Fruit fly (Drosophila melanogaster) whole organism, wandering third instar larva: ENCODE data around the gene CG31224.

Source experiments
- Abd-B ChIP-seq: fragments of >200 bp; optimal IDR thresholded peaks from 2 replicates; lab custom pipeline; 2017; ENCODE audit warnings: missing biosample characterization, missing genetic modification characterization
- CG32264 ChIP-seq: fragments of 200-800 bp; sonication (Bioruptor generic); optimal IDR thresholded peaks from 2 replicates; lab custom pipeline; 2016; ENCODE audit warnings: missing biosample characterization, missing genetic modification characterization
- CG9705 ChIP-seq: fragments of 200-800 bp; sonication (Bioruptor generic); optimal IDR thresholded peaks from 2 replicates; lab custom pipeline; 2018; ENCODE audit warnings: missing biosample characterization, mild to moderate bottlenecking, missing genetic modification characterization
- CrebA ChIP-seq: fragments of 200-800 bp; sonication (Bioruptor generic); optimal IDR thresholded peaks from 2 replicates; lab custom pipeline; 2016; ENCODE audit warnings: missing biosample characterization, mild to moderate bottlenecking, missing genetic modification characterization, borderline replicate concordance
- Dfd ChIP-seq: fragments of >200 bp; optimal IDR thresholded peaks from 2 replicates; lab custom pipeline; 2017; ENCODE audit warnings: missing biosample characterization, missing genetic modification characterization
- Dif ChIP-seq: fragments of 200-275, 200-300 bp; sonication (Bioruptor generic); optimal IDR thresholded peaks from 2 replicates; lab custom pipeline; 2018; ENCODE audit warnings: missing biosample characterization, missing genetic modification characterization; ENCODE audit not compliant: partially characterized antibody
- GATAd ChIP-seq: sonication (Bioruptor generic); optimal IDR thresholded peaks from 2 replicates; lab custom pipeline; 2016; ENCODE audit warnings: missing biosample characterization, missing genetic modification characterization
- HLH106 ChIP-seq: fragments of 200-800 bp; optimal IDR thresholded peaks from 3 replicates; lab custom pipeline; 2019; ENCODE audit warnings: missing biosample characterization, mild to moderate bottlenecking, missing genetic modification characterization, moderate library complexity
- Hnf4 ChIP-seq: fragments of 200-800 bp; sonication (Bioruptor generic); optimal IDR thresholded peaks from 2 replicates; lab custom pipeline; 2016; ENCODE audit warnings: missing biosample characterization, mild to moderate bottlenecking, missing genetic modification characterization
- Hr78 ChIP-seq: fragments of >200 bp; optimal IDR thresholded peaks from 2 replicates; lab custom pipeline; 2017; ENCODE audit warnings: missing biosample characterization, missing genetic modification characterization
- Hr83 ChIP-seq: fragments of 200-300 bp; sonication (Bioruptor generic); optimal IDR thresholded peaks from 2 replicates; lab custom pipeline; 2016; ENCODE audit warnings: missing biosample characterization, mild to moderate bottlenecking, missing genetic modification characterization, moderate library complexity; ENCODE audit not compliant: poor library complexity, severe bottlenecking
- Jra ChIP-seq: sonication (Bioruptor generic); optimal IDR thresholded peaks from 2 replicates; lab custom pipeline; 2016; ENCODE audit warnings: missing biosample characterization, missing genetic modification characterization
- Mio ChIP-seq: sonication (Bioruptor generic); optimal IDR thresholded peaks from 2 replicates; lab custom pipeline; 2016; ENCODE audit warnings: missing biosample characterization, missing genetic modification characterization
- Myc ChIP-seq: fragments of >200 bp; optimal IDR thresholded peaks from 2 replicates; lab custom pipeline; 2017
- N ChIP-seq: fragments of >200 bp; optimal IDR thresholded peaks from 2 replicates; lab custom pipeline; 2018; ENCODE audit warnings: missing biosample characterization, missing external identifiers, missing genetic modification characterization
- OdsH ChIP-seq: fragments of 200-800 bp; sonication (Bioruptor generic); optimal IDR thresholded peaks from 2 replicates; lab custom pipeline; 2016; ENCODE audit warnings: missing biosample characterization, mild to moderate bottlenecking, missing genetic modification characterization
- Rel ChIP-seq, 2 experiments: fragments of 200-800 bp; sonication (Bioruptor generic) in 1 of 2; optimal IDR thresholded peaks; 2 replicates in 1 of 2; 3 replicates in 1 of 2; lab custom pipeline; 2016 to 2019; ENCODE audit warnings: mild to moderate bottlenecking in 2 of 2, missing biosample characterization in 2 of 2, missing genetic modification characterization in 2 of 2, moderate library complexity in 1 of 2
- Sp1 ChIP-seq: fragments of 200-800 bp; sonication (Bioruptor generic); optimal IDR thresholded peaks from 3 replicates; lab custom pipeline; 2019; ENCODE audit warnings: missing biosample characterization, mild to moderate bottlenecking, missing genetic modification characterization, moderate library complexity
- Vsx2 ChIP-seq: fragments of 200-300, 225-300 bp; sonication (Bioruptor generic); optimal IDR thresholded peaks from 2 replicates; lab custom pipeline; 2018; ENCODE audit warnings: missing biosample characterization, missing genetic modification characterization; ENCODE audit not compliant: partially characterized antibody
- br ChIP-seq: fragments of 200-800 bp; sonication (Bioruptor generic); optimal IDR thresholded peaks from 2 replicates; lab custom pipeline; 2016; ENCODE audit warnings: missing biosample characterization, missing genetic modification characterization
- brk ChIP-seq: fragments of 200-800 bp; sonication (Bioruptor generic); optimal IDR thresholded peaks from 2 replicates; lab custom pipeline; 2016; ENCODE audit warnings: missing biosample characterization, mild to moderate bottlenecking, missing genetic modification characterization
- dl ChIP-seq, 2 experiments: fragments of 175-275, 200-275 bp in 1 of 2; fragments of 200-275 bp in 1 of 2; sonication (Bioruptor generic); optimal IDR thresholded peaks; lab custom pipeline; 2018; ENCODE audit warnings: mild to moderate bottlenecking in 2 of 2, missing biosample characterization in 2 of 2, missing genetic modification characterization in 2 of 2, moderate library complexity in 2 of 2; ENCODE audit not compliant: partially characterized antibody in 2 of 2, insufficient read depth in 1 of 2
- dmrt93B ChIP-seq: fragments of 200-800 bp; sonication (Bioruptor generic); optimal IDR thresholded peaks from 2 replicates; lab custom pipeline; 2018; ENCODE audit warnings: missing biosample characterization, mild to moderate bottlenecking, missing genetic modification characterization
- dsf ChIP-seq: sonication (Bioruptor generic); optimal IDR thresholded peaks from 2 replicates; lab custom pipeline; 2016; ENCODE audit warnings: missing biosample characterization, missing genetic modification characterization, borderline replicate concordance
- ey ChIP-seq: fragments of 200-800 bp; sonication (Bioruptor generic); optimal IDR thresholded peaks from 2 replicates; lab custom pipeline; 2016; ENCODE audit warnings: missing biosample characterization, missing genetic modification characterization
- foxo ChIP-seq, 2 experiments: fragments of 200-800 bp; sonication (Bioruptor generic); optimal IDR thresholded peaks; 2 replicates in 1 of 2; 3 replicates in 1 of 2; lab custom pipeline; 2016 to 2017; ENCODE audit warnings: missing biosample characterization in 2 of 2, missing genetic modification characterization in 2 of 2
- fru ChIP-seq: fragments of 200-800 bp; sonication (Bioruptor generic); optimal IDR thresholded peaks from 3 replicates; lab custom pipeline; 2016; ENCODE audit warnings: missing biosample characterization, mild to moderate bottlenecking, missing genetic modification characterization
- h ChIP-seq: fragments of 200-800 bp; sonication (Bioruptor generic); optimal IDR thresholded peaks from 3 replicates; lab custom pipeline; 2016; ENCODE audit warnings: missing biosample characterization, mild to moderate bottlenecking, missing genetic modification characterization
- jim ChIP-seq: fragments of 175-275, 200-325 bp; sonication (Bioruptor generic); optimal IDR thresholded peaks from 2 replicates; lab custom pipeline; 2016; ENCODE audit warnings: missing biosample characterization, mild to moderate bottlenecking, missing genetic modification characterization
- lola ChIP-seq: fragments of >200 bp; optimal IDR thresholded peaks from 2 replicates; lab custom pipeline; 2017; ENCODE audit warnings: missing biosample characterization, missing genetic modification characterization
- pan ChIP-seq: fragments of >200 bp; optimal IDR thresholded peaks from 2 replicates; lab custom pipeline; 2017
- psq ChIP-seq: fragments of 200-800 bp; sonication (Bioruptor generic); optimal IDR thresholded peaks from 3 replicates; lab custom pipeline; 2017; ENCODE audit warnings: missing biosample characterization, mild to moderate bottlenecking, missing genetic modification characterization, moderate library complexity
- rgr ChIP-seq: fragments of 200-800 bp; sonication (Bioruptor generic); optimal IDR thresholded peaks from 3 replicates; lab custom pipeline; 2016; ENCODE audit warnings: missing biosample characterization, mild to moderate bottlenecking, missing genetic modification characterization
- sage ChIP-seq: fragments of 200-800 bp; sonication (Bioruptor generic); optimal IDR thresholded peaks from 2 replicates; lab custom pipeline; 2016; ENCODE audit warnings: missing biosample characterization, mild to moderate bottlenecking, missing genetic modification characterization
- sv ChIP-seq: fragments of 200-800 bp; sonication (Bioruptor generic); optimal IDR thresholded peaks from 3 replicates; lab custom pipeline; 2016; ENCODE audit warnings: missing biosample characterization, missing genetic modification characterization
- tai ChIP-seq: sonication (Bioruptor generic); optimal IDR thresholded peaks from 2 replicates; lab custom pipeline; 2016; ENCODE audit warnings: missing biosample characterization, missing genetic modification characterization
- usp ChIP-seq: fragments of >200 bp; optimal IDR thresholded peaks from 2 replicates; lab custom pipeline; 2017; ENCODE audit warnings: missing biosample characterization, missing genetic modification characterization
- woc ChIP-seq: sonication (Bioruptor generic); optimal IDR thresholded peaks from 2 replicates; lab custom pipeline; 2016; ENCODE audit warnings: missing biosample characterization, mild to moderate bottlenecking, missing genetic modification characterization

CG31224 gene

dm6 chr3R:18670441-18671111 lies 11.5 kb upstream of the CG31224 start (continued):
- no peak for TF ChIP-seq Hr83
- TF ChIP-seq N = no peak
- no peak for TF ChIP-seq dmrt93B (GFP tag; lab: Kevin White, UChicago)
- no peak for TF ChIP-seq pan (lab: Kevin White, UChicago)
- TF ChIP-seq brk (GFP tag; lab: Kevin White, UChicago) = no peak
- no peak for TF ChIP-seq Rel (GFP tag; optimal IDR thresholded peaks at IDR 0.05; lab: Kevin White, UChicago)
- peak; percentile 27 for TF ChIP-seq Rel (tag; optimal IDR thresholded peaks at IDR 0.05; lab: Kevin White, UChicago)
- no peak for TF ChIP-seq tai
- no peak for TF ChIP-seq CrebA
- TF ChIP-seq dl (GFP tag; optimal IDR thresholded peaks at IDR 0.05; lab: Kevin White, UChicago; ENCODE audit: insufficient read depth in 1 of 2, partially characterized antibody in 2 of 2) = peak in 1 of 2 experiments; percentile 65

DNA sequence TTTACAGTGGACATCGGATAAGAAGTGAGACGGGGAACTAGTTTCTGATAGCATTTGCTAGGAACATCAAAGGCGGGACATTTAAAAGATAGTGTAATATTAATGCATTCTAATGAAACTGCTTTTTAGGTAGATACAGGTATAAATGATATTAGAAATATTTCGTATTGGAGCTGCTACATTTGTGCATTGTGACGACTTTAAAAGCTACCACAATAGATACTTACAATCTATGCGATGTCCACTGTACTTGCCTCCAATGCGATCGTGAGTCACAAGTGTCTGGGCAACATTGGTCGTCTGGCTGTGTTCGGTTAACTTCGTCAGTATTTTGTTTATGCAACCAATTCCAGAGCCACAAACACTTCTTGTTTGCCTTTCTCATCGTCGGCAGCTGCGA lies 10.7 kb upstream of the CG31224 start:
- TF ChIP-seq Sp1 (peak; percentile 13), sage (GFP tag; lab: Kevin White, UChicago) (no peak), Dfd (GFP tag; lab: Kevin White, UChicago) (no peak), Abd-B (GFP tag; lab: Kevin White, UChicago) (no peak), dmrt93B (GFP tag; lab: Kevin White, UChicago) (no peak), usp (GFP tag; lab: Kevin White, UChicago) (no peak), Hr83 (no peak), dl (GFP tag; optimal IDR thresholded peaks at IDR 0.05; lab: Kevin White, UChicago; ENCODE audit: insufficient read depth in 1 of 2, partially characterized antibody in 2 of 2) (no peak), dsf (GFP tag; lab: Kevin White, UChicago) (no peak), HLH106 (peak; percentile 61), N (no peak), Dif (no peak), OdsH (GFP tag; lab: Kevin White, UChicago) (peak; percentile 64), psq (GFP tag; lab: Kevin White, UChicago) (peak; percentile 31), Mio (GFP tag; lab: Kevin White, UChicago) (no peak), Hnf4 (no peak), lola (GFP tag; lab: Kevin White, UChicago) (no peak), Hr78 (GFP tag; lab: Kevin White, UChicago) (no peak), woc (GFP tag; lab: Kevin White, UChicago) (peak; percentile 38), Jra (no peak), CrebA (no peak), GATAd (GFP tag; lab: Kevin White, UChicago) (no peak), Myc (no peak), ey (GFP tag; lab: Kevin White, UChicago) (peak; percentile 75), rgr (GFP tag; lab: Kevin White, UChicago) (peak; percentile 56), CG32264 (no peak), sv (GFP tag; lab: Kevin White, UChicago) (no peak), fru (GFP tag; lab: Kevin White, UChicago) (peak; percentile 74), foxo (GFP tag; optimal IDR thresholded peaks at IDR 0.05; lab: Kevin White, UChicago) (peak in 1 of 2 experiments; percentile 65), Vsx2 (GFP tag; lab: Kevin White, UChicago) (no peak), tai (no peak), brk (GFP tag; lab: Kevin White, UChicago) (no peak), pan (lab: Kevin White, UChicago) (no peak), CG9705 (GFP tag; lab: Kevin White, UChicago) (no peak), jim (no peak), br (GFP tag; lab: Kevin White, UChicago) (peak; percentile 51), h (GFP tag; lab: Kevin White, UChicago) (peak; percentile 69), Rel (GFP tag; optimal IDR thresholded peaks at IDR 0.05; lab: Kevin White, UChicago) (no peak), Rel (tag; optimal IDR thresholded peaks at IDR 0.05; lab: Kevin White, UChicago) (no peak)
